Fruit fly (Drosophila melanogaster) whole organism, embryonic: Measurements from ENCODE around the gene CG44303.

ENCODE experiments used
- Abd-B ChIP-seq: fragments of 200-800 bp; sonication (Bioruptor generic); optimal IDR thresholded peaks from 2 replicates; lab custom pipeline; 2018; ENCODE audit warnings: missing biosample characterization, mild to moderate bottlenecking, missing genetic modification characterization, moderate library complexity
- Ada2b ChIP-seq: fragments of 200-800 bp; sonication (Bioruptor generic); IDR thresholded peaks from 2 replicates; pipeline ENCODE4 v1.3.6; 2022; ENCODE audit warnings: missing biosample characterization, missing genetic modification characterization
- Atf-2 ChIP-seq: fragments of 200-800 bp; sonication (Bioruptor generic); optimal IDR thresholded peaks from 2 replicates; lab custom pipeline; 2016; ENCODE audit warnings: missing biosample characterization, missing genetic modification characterization
- CG10654 ChIP-seq: fragments of 200-800 bp; sonication (Bioruptor generic); optimal IDR thresholded peaks from 2 replicates; lab custom pipeline; 2016; ENCODE audit warnings: missing biosample characterization, missing genetic modification characterization
- CG13624 ChIP-seq: fragments of 200-800 bp; sonication (Bioruptor generic); optimal IDR thresholded peaks from 2 replicates; lab custom pipeline; 2016; ENCODE audit warnings: missing biosample characterization, missing genetic modification characterization
- CG15011 ChIP-seq: fragments of 200-800 bp; sonication (Bioruptor generic); optimal IDR thresholded peaks from 3 replicates; lab custom pipeline; 2018; ENCODE audit warnings: missing biosample characterization, mild to moderate bottlenecking, missing genetic modification characterization
- CG17568 ChIP-seq: fragments of 200-800 bp; sonication (Bioruptor generic); optimal IDR thresholded peaks from 2 replicates; lab custom pipeline; 2018; ENCODE audit warnings: missing biosample characterization, mild to moderate bottlenecking, missing genetic modification characterization, moderate library complexity
- CG17912 ChIP-seq: fragments of 200-800 bp; sonication (Bioruptor generic); optimal IDR thresholded peaks from 2 replicates; lab custom pipeline; 2018; ENCODE audit warnings: missing biosample characterization, mild to moderate bottlenecking, missing genetic modification characterization
- CG2202 ChIP-seq: fragments of 200-800 bp; sonication (Bioruptor generic); optimal IDR thresholded peaks from 2 replicates; lab custom pipeline; 2018; ENCODE audit warnings: missing biosample characterization, mild to moderate bottlenecking, missing genetic modification characterization
- CG2875 ChIP-seq: fragments of 200-800 bp; sonication (Bioruptor generic); optimal IDR thresholded peaks from 2 replicates; lab custom pipeline; 2017; ENCODE audit warnings: missing biosample characterization, mild to moderate bottlenecking, missing genetic modification characterization, missing genetic modification reagents
- CG3281 ChIP-seq: fragments of 200-800 bp; sonication (Bioruptor generic); optimal IDR thresholded peaks from 3 replicates; lab custom pipeline; 2017; ENCODE audit warnings: missing biosample characterization, mild to moderate bottlenecking, missing genetic modification characterization
- CG3407 ChIP-seq: fragments of 200-800 bp; sonication (Bioruptor generic); optimal IDR thresholded peaks from 2 replicates; lab custom pipeline; 2018; ENCODE audit warnings: missing biosample characterization, mild to moderate bottlenecking, missing genetic modification characterization
- CG34422 ChIP-seq: fragments of 200-800 bp; sonication (Bioruptor generic); IDR thresholded peaks from 3 replicates; pipeline ENCODE4 v1.3.6; 2022; ENCODE audit warnings: missing biosample characterization, missing genetic modification characterization
- CG3995 ChIP-seq: fragments of 200-800 bp; sonication (Bioruptor generic); optimal IDR thresholded peaks from 3 replicates; lab custom pipeline; 2016; ENCODE audit warnings: missing biosample characterization, missing genetic modification characterization
- CG4617 ChIP-seq: fragments of 200-800 bp; sonication (Bioruptor generic); optimal IDR thresholded peaks from 3 replicates; lab custom pipeline; 2016; ENCODE audit warnings: missing biosample characterization, missing genetic modification characterization, borderline replicate concordance
- CG6254 ChIP-seq: fragments of 200-800 bp; sonication (Bioruptor generic); optimal IDR thresholded peaks from 3 replicates; lab custom pipeline; 2017; ENCODE audit warnings: mild to moderate bottlenecking, missing biosample characterization, missing genetic modification reagents, missing genetic modification characterization
- CG6683 ChIP-seq: fragments of 200-800 bp; sonication (Bioruptor generic); optimal IDR thresholded peaks from 2 replicates; lab custom pipeline; 2017; ENCODE audit warnings: missing biosample characterization, mild to moderate bottlenecking, missing genetic modification characterization, missing genetic modification reagents
- CG7839 ChIP-seq: fragments of 200-800 bp; sonication (Bioruptor generic); optimal IDR thresholded peaks from 3 replicates; lab custom pipeline; 2018; ENCODE audit warnings: missing biosample characterization, mild to moderate bottlenecking, missing genetic modification characterization, moderate library complexity
- CG8388 ChIP-seq: fragments of 200-800 bp; sonication (Bioruptor generic); optimal IDR thresholded peaks from 2 replicates; lab custom pipeline; 2019; ENCODE audit warnings: missing biosample characterization, mild to moderate bottlenecking, missing genetic modification characterization, moderate library complexity
- Hand ChIP-seq: fragments of 200-800 bp; sonication (Bioruptor generic); optimal IDR thresholded peaks from 2 replicates; lab custom pipeline; 2017; ENCODE audit warnings: mild to moderate bottlenecking, missing biosample characterization, missing genetic modification reagents, missing genetic modification characterization
- Hey ChIP-seq: fragments of 200-800 bp; sonication (Bioruptor generic); optimal IDR thresholded peaks from 3 replicates; lab custom pipeline; 2018; ENCODE audit warnings: missing biosample characterization, mild to moderate bottlenecking, missing genetic modification characterization
- Kr ChIP-seq: fragments of 200-800 bp; sonication (Bioruptor generic); optimal IDR thresholded peaks from 2 replicates; lab custom pipeline; 2017; ENCODE audit warnings: missing biosample characterization, mild to moderate bottlenecking, missing genetic modification characterization
- Lim3 ChIP-seq: fragments of 200-800 bp; sonication (Bioruptor generic); IDR thresholded peaks from 2 replicates; pipeline ENCODE4 v1.3.6; 2022; ENCODE audit warnings: missing biosample characterization, missing genetic modification characterization
- MTF-1 ChIP-seq: fragments of 200-800 bp; sonication (Bioruptor generic); optimal IDR thresholded peaks from 2 replicates; lab custom pipeline; 2018; ENCODE audit warnings: missing biosample characterization, mild to moderate bottlenecking, missing genetic modification characterization, borderline replicate concordance
- PHDP ChIP-seq: fragments of 200-800 bp; sonication (Bioruptor generic); optimal IDR thresholded peaks from 3 replicates; lab custom pipeline; 2018; ENCODE audit warnings: missing biosample characterization, mild to moderate bottlenecking, missing genetic modification characterization, moderate library complexity
- Sry-β ChIP-seq: fragments of 200-800 bp; sonication (Bioruptor generic); optimal IDR thresholded peaks from 2 replicates; lab custom pipeline; 2018; ENCODE audit warnings: missing biosample characterization, mild to moderate bottlenecking, missing genetic modification characterization, moderate library complexity
- Sry-δ ChIP-seq: fragments of 200-800 bp; sonication (Bioruptor generic); optimal IDR thresholded peaks from 2 replicates; lab custom pipeline; 2016; ENCODE audit warnings: missing biosample characterization, missing genetic modification characterization
- TFAM ChIP-seq: fragments of 200-800 bp; sonication (Bioruptor generic); optimal IDR thresholded peaks from 2 replicates; lab custom pipeline; 2017; ENCODE audit warnings: missing biosample characterization, missing genetic modification characterization, inconsistent platforms
- ara ChIP-seq: fragments of 200-800 bp; sonication (Bioruptor generic); IDR thresholded peaks from 2 replicates; pipeline ENCODE4 v1.3.6; 2022; ENCODE audit warnings: missing biosample characterization, missing genetic modification characterization
- ase ChIP-seq: fragments of 200-800 bp; sonication (Bioruptor generic); IDR thresholded peaks from 3 replicates; pipeline ENCODE4 v1.3.6; 2022; ENCODE audit warnings: missing biosample characterization, missing genetic modification characterization
- dati ChIP-seq: fragments of 200-800 bp; sonication (Bioruptor generic); IDR thresholded peaks from 2 replicates; pipeline ENCODE4 v1.3.6; 2022; ENCODE audit warnings: missing biosample characterization, missing genetic modification characterization
- disco-r ChIP-seq: fragments of 200-800 bp; sonication (Bioruptor generic); optimal IDR thresholded peaks from 2 replicates; lab custom pipeline; 2016; ENCODE audit warnings: missing biosample characterization, missing genetic modification characterization
- dm ChIP-seq: fragments of 200-800 bp; sonication (Bioruptor generic); optimal IDR thresholded peaks from 3 replicates; lab custom pipeline; 2016; ENCODE audit warnings: missing biosample characterization, missing genetic modification characterization
- ems ChIP-seq: fragments of 200-800 bp; sonication (Bioruptor generic); optimal IDR thresholded peaks from 3 replicates; lab custom pipeline; 2016; ENCODE audit warnings: missing biosample characterization, missing genetic modification characterization
- ewg ChIP-seq: fragments of 200-800 bp; sonication (Bioruptor generic); optimal IDR thresholded peaks from 3 replicates; lab custom pipeline; 2017; ENCODE audit warnings: mild to moderate bottlenecking, missing biosample characterization, missing genetic modification reagents, missing genetic modification characterization
- ftz-f1 ChIP-seq: fragments of 200-800 bp; sonication (Bioruptor generic); optimal IDR thresholded peaks from 2 replicates; lab custom pipeline; 2016; ENCODE audit warnings: missing biosample characterization, missing genetic modification characterization
- fu2 ChIP-seq: fragments of 200-800 bp; sonication (Bioruptor generic); optimal IDR thresholded peaks from 2 replicates; lab custom pipeline; 2016; ENCODE audit warnings: missing biosample characterization, missing genetic modification characterization
- gem ChIP-seq: fragments of 200-800 bp; sonication (Bioruptor generic); optimal IDR thresholded peaks from 2 replicates; lab custom pipeline; 2019; ENCODE audit warnings: missing biosample characterization, mild to moderate bottlenecking, missing genetic modification characterization, moderate library complexity
- gt ChIP-seq: fragments of 200-800 bp; sonication (Bioruptor generic); IDR thresholded peaks from 2 replicates; pipeline ENCODE4 v1.3.6; 2022; ENCODE audit warnings: missing biosample characterization, missing genetic modification characterization
- luna ChIP-seq: fragments of 200-800 bp; sonication (Bioruptor generic); optimal IDR thresholded peaks from 2 replicates; lab custom pipeline; 2016; ENCODE audit warnings: missing biosample characterization, missing genetic modification characterization
- odd ChIP-seq: fragments of 200-800 bp; sonication (Bioruptor generic); optimal IDR thresholded peaks from 2 replicates; lab custom pipeline; 2017; ENCODE audit warnings: missing biosample characterization, mild to moderate bottlenecking, missing genetic modification characterization
- pho ChIP-seq: fragments of 200-800 bp; sonication (Bioruptor generic); optimal IDR thresholded peaks from 2 replicates; lab custom pipeline; 2016; ENCODE audit warnings: missing biosample characterization, missing genetic modification characterization
- sd ChIP-seq: fragments of 200-800 bp; sonication (Bioruptor generic); optimal IDR thresholded peaks from 3 replicates; lab custom pipeline; 2018; ENCODE audit warnings: missing biosample characterization, mild to moderate bottlenecking, missing genetic modification characterization, moderate library complexity
- slbo ChIP-seq: fragments of 200-800 bp; sonication (Bioruptor generic); IDR thresholded peaks from 2 replicates; pipeline ENCODE4 v1.3.6; 2022; ENCODE audit warnings: missing biosample characterization, missing genetic modification characterization
- ssp ChIP-seq: fragments of 200-800 bp; sonication (Bioruptor generic); IDR thresholded peaks from 2 replicates; pipeline ENCODE4 v1.3.6; 2022; ENCODE audit warnings: missing biosample characterization, missing genetic modification characterization
- tin ChIP-seq: fragments of 200-800 bp; sonication (Bioruptor generic); optimal IDR thresholded peaks from 3 replicates; lab custom pipeline; 2016; ENCODE audit warnings: missing biosample characterization, missing genetic modification characterization
- trem ChIP-seq: fragments of 200-800 bp; optimal IDR thresholded peaks from 3 replicates; lab custom pipeline; 2019; ENCODE audit warnings: missing biosample characterization, mild to moderate bottlenecking, missing genetic modification characterization, moderate library complexity
- ttk ChIP-seq: fragments of 200-800 bp; sonication (Bioruptor generic); IDR thresholded peaks from 2 replicates; pipeline ENCODE4 v2.1.2; 2022; ENCODE audit warnings: missing biosample characterization, missing genetic modification characterization
- zf30C ChIP-seq: fragments of 200-800 bp; sonication (Bioruptor generic); optimal IDR thresholded peaks from 3 replicates; lab custom pipeline; 2018; ENCODE audit warnings: missing biosample characterization, mild to moderate bottlenecking, missing genetic modification characterization

CG44303 gene

dm6 chrX:6654198-6654831 lies 32.9 kb downstream of the CG44303 start, which contains the start of the genes CG3226 and Cdc7 (continued):
- TF ChIP-seq fu2 (GFP tag; lab: Kevin White, UChicago): peak; percentile 0
- peak; percentile 59 for TF ChIP-seq CG3407
- peak; percentile 19; the same call in 1 of the 2 replicates for TF ChIP-seq ssp (GFP tag; lab: Robert Waterston, UW)
- peak; percentile 67; the same call in 1 of the 3 replicates for TF ChIP-seq CG34422
- TF ChIP-seq CG15011 (GFP tag; lab: Kevin White, UChicago): peak; percentile 62
- peak; percentile 65 for TF ChIP-seq Hand (GFP tag; lab: Kevin White, UChicago)
- TF ChIP-seq CG2202 (tag; lab: Kevin White, UChicago): peak; percentile 58
- TF ChIP-seq Sry-β (GFP tag; lab: Kevin White, UChicago): peak; percentile 48
- TF ChIP-seq luna (GFP tag; lab: Kevin White, UChicago): no peak
- no peak for TF ChIP-seq ftz-f1 (GFP tag; lab: Kevin White, UChicago)
- TF ChIP-seq pho: peak; percentile 58
- TF ChIP-seq Sry-δ (GFP tag; lab: Kevin White, UChicago): peak; percentile 73
- peak; percentile 59 for TF ChIP-seq CG6683 (GFP tag; lab: Kevin White, UChicago)
- TF ChIP-seq zf30C (GFP tag; lab: Kevin White, UChicago): peak; percentile 43
- peak; percentile 19 for TF ChIP-seq ems (GFP tag; lab: Kevin White, UChicago)
- TF ChIP-seq ara: peak; percentile 42; the same call in 1 of the 2 replicates
- TF ChIP-seq CG3281: peak; percentile 88
- TF ChIP-seq ewg: peak; percentile 60
- TF ChIP-seq ttk (GFP tag; lab: Robert Waterston, UW): 0 out of 2 replicates have a peak, but pooled peaks have one; percentile 49
- TF ChIP-seq TFAM (GFP tag; lab: Kevin White, UChicago): peak; percentile 10
- peak; percentile 36 for TF ChIP-seq CG10654 (GFP tag; lab: Kevin White, UChicago)
- TF ChIP-seq CG13624 (GFP tag; lab: Kevin White, UChicago): peak; percentile 48
- TF ChIP-seq odd: peak; percentile 75
- no peak for TF ChIP-seq gt (GFP tag; lab: Robert Waterston, UW)
- peak; percentile 35 for TF ChIP-seq dm (GFP tag; lab: Kevin White, UChicago)
- TF ChIP-seq CG7839: peak; percentile 68
- TF ChIP-seq disco-r (GFP tag; lab: Kevin White, UChicago): peak; percentile 10
- TF ChIP-seq CG2875: peak; percentile 78
- TF ChIP-seq CG17912 (GFP tag; lab: Kevin White, UChicago): peak; percentile 68
- TF ChIP-seq sd (tag; lab: Kevin White, UChicago): no peak
- no peak for TF ChIP-seq Abd-B (GFP tag; lab: Kevin White, UChicago)
- no peak for TF ChIP-seq Kr
- TF ChIP-seq Atf-2 (GFP tag; lab: Kevin White, UChicago): no peak
- TF ChIP-seq CG6254 (GFP tag; lab: Kevin White, UChicago): peak; percentile 57
- no peak for TF ChIP-seq Lim3
- peak; percentile 31 for TF ChIP-seq tin (GFP tag; lab: Kevin White, UChicago)
- TF ChIP-seq Hey: peak; percentile 40
- TF ChIP-seq CG17568 (GFP tag; lab: Kevin White, UChicago): peak; percentile 66
- peak; percentile 61 for TF ChIP-seq CG8388 (GFP tag; lab: Kevin White, UChicago)
- TF ChIP-seq slbo (GFP tag; lab: Robert Waterston, UW): peak; percentile 39; the same call in 1 of the 2 replicates
- TF ChIP-seq dati (GFP tag; lab: Robert Waterston, UW): 0 out of 2 replicates have a peak, but pooled peaks have one; percentile 35
- TF ChIP-seq CG4617 (GFP tag; lab: Kevin White, UChicago): peak; percentile 21
- TF ChIP-seq Ada2b (GFP tag; lab: Robert Waterston, UW): peak; percentile 33; the same call in 1 of the 2 replicates
- TF ChIP-seq trem (tag; lab: Kevin White, UChicago): peak; percentile 52
- peak; percentile 78 for TF ChIP-seq PHDP (tag; lab: Kevin White, UChicago)
- TF ChIP-seq MTF-1 (GFP tag; lab: Kevin White, UChicago): peak; percentile 2
- TF ChIP-seq gem (tag; lab: Kevin White, UChicago): peak; percentile 65
- TF ChIP-seq ase (GFP tag; lab: Robert Waterston, UW): no peak
- TF ChIP-seq CG3995 (GFP tag; lab: Kevin White, UChicago): peak; percentile 72
